Worm (Caenorhabditis elegans): ENCODE results near the gene mex-1.

mex-1 gene

ce11 chrII:11926501-11926900 lies 41.9 kb upstream of the mex-1 start:
- TF ChIP-seq lsy-2 (tag; optimal IDR thresholded peaks at IDR 0.05) (peak in 1 of 2 experiments; percentile 85), nhr-102 (tag; optimal IDR thresholded peaks at IDR 0.05) (no peak), nhr-25 (tag; optimal IDR thresholded peaks at IDR 0.05; ENCODE audit: borderline replicate concordance, insufficient read depth) (peak; percentile 33)

ce11 chrII:11928752-11929151 lies 39.7 kb upstream of the mex-1 start:
- TF ChIP-seq nhr-48 (tag; optimal IDR thresholded peaks at IDR 0.05) (peak; percentile 17), sdz-12 (GFP tag; optimal IDR thresholded peaks at IDR 0.05) (no peak), daf-16 (GFP tag; optimal IDR thresholded peaks at IDR 0.05) (no peak), daf-16 (tag; optimal IDR thresholded peaks at IDR 0.05) (no peak), php-3 (GFP tag; IDR thresholded peaks at IDR 0.05) (no peak), nhr-41 (GFP tag; IDR thresholded peaks at IDR 0.05) (no peak), daf-8 (GFP tag; IDR thresholded peaks at IDR 0.05) (no peak), lin-13 (GFP tag; optimal IDR thresholded peaks at IDR 0.05) (no peak), skn-1 (tag; optimal IDR thresholded peaks at IDR 0.05) (no peak), unc-62 (GFP tag; optimal IDR thresholded peaks at IDR 0.05 in 1 of 2) (peak in 1 of 2 experiments; percentile 85), unc-62 (tag; optimal IDR thresholded peaks at IDR 0.05) (no peak), T20F7.1 (GFP tag; optimal IDR thresholded peaks at IDR 0.05) (no peak), nhr-77 (tag; optimal IDR thresholded peaks at IDR 0.05) (no peak), madf-5 (GFP tag; IDR thresholded peaks at IDR 0.05) (no peak), lin-1 (GFP tag; IDR thresholded peaks at IDR 0.05) (no peak), nhr-11 (tag; optimal IDR thresholded peaks at IDR 0.05) (no peak), nhr-76 (tag; optimal IDR thresholded peaks at IDR 0.05) (no peak), Y105C5A.15 (GFP tag; IDR thresholded peaks at IDR 0.05) (no peak), mes-2 (tag; optimal IDR thresholded peaks at IDR 0.05; ENCODE audit: poor library complexity, severe bottlenecking) (no peak), duxl-1 (tag; optimal IDR thresholded peaks at IDR 0.05; ENCODE audit: poor library complexity) (no peak), ztf-11 (tag; optimal IDR thresholded peaks at IDR 0.05) (no peak), fkh-10 (GFP tag; optimal IDR thresholded peaks at IDR 0.05) (no peak), ceh-62 (tag; optimal IDR thresholded peaks at IDR 0.05) (no peak), nhr-237 (tag; optimal IDR thresholded peaks at IDR 0.05) (no peak), ceh-20 (GFP tag; IDR thresholded peaks at IDR 0.05) (no peak), dve-1 (tag; optimal IDR thresholded peaks at IDR 0.05; ENCODE audit: insufficient read depth) (peak; percentile 12), spr-3 (GFP tag; optimal IDR thresholded peaks at IDR 0.05) (no peak), tra-1 (GFP tag; IDR thresholded peaks at IDR 0.05) (no peak), ceh-28 (tag; optimal IDR thresholded peaks at IDR 0.05) (no peak), dpl-1 (GFP tag; optimal IDR thresholded peaks at IDR 0.05) (no peak), lir-3 (tag; optimal IDR thresholded peaks at IDR 0.05) (no peak), snpc-4 (tag; optimal IDR thresholded peaks at IDR 0.05) (no peak), mxl-2 (GFP tag; conservative IDR thresholded peaks at IDR 0.05) (no peak), zag-1 (tag; optimal IDR thresholded peaks at IDR 0.05) (no peak), daf-12 (tag; optimal IDR thresholded peaks at IDR 0.05) (no peak), ztf-7 (tag; optimal IDR thresholded peaks at IDR 0.05) (no peak), pqm-1 (tag; optimal IDR thresholded peaks at IDR 0.05) (no peak), nhr-42 (GFP tag; IDR thresholded peaks at IDR 0.05) (no peak), ceh-32 (tag; optimal IDR thresholded peaks at IDR 0.05; ENCODE audit: poor library complexity) (no peak), dmd-6 (GFP tag; IDR thresholded peaks at IDR 0.05) (0 out of 2 replicates have a peak, but pooled peaks have one; percentile 12), egl-43 (GFP tag; IDR thresholded peaks at IDR 0.05) (no peak), zip-2 (tag; optimal IDR thresholded peaks at IDR 0.05) (no peak), F37D6.2 (tag; optimal IDR thresholded peaks at IDR 0.05) (no peak), ama-1 (optimal IDR thresholded peaks at IDR 0.05) (no peak), hlh-11 (tag; optimal IDR thresholded peaks at IDR 0.05) (peak; percentile 45), snpc-1.2 (GFP tag; IDR thresholded peaks at IDR 0.05) (no peak), zfp-3 (GFP tag; conservative IDR thresholded peaks at IDR 0.05) (no peak), nhr-25 (tag; optimal IDR thresholded peaks at IDR 0.05; ENCODE audit: borderline replicate concordance, insufficient read depth) (peak; percentile 93), ZK546.5 (tag; optimal IDR thresholded peaks at IDR 0.05) (no peak)

All from whole organism, L4 larva.